Fruit fly (Drosophila melanogaster) whole organism, pupa: ENCODE data around the gene Ubx.

Source experiments
- CG12605 ChIP-seq: fragments of 200-800 bp; sonication (Bioruptor generic); IDR thresholded peaks from 2 replicates; pipeline ENCODE4 v1.3.6; 2022; ENCODE audit warnings: missing biosample characterization, missing genetic modification characterization
- CG13204 ChIP-seq: fragments of 200-800 bp; sonication (Bioruptor generic); optimal IDR thresholded peaks from 2 replicates; lab custom pipeline; 2018; ENCODE audit warnings: missing biosample characterization, mild to moderate bottlenecking, missing genetic modification characterization, moderate library complexity
- CG15710 ChIP-seq: fragments of 200-800 bp; sonication (Bioruptor generic); optimal IDR thresholded peaks from 2 replicates; lab custom pipeline; 2018; ENCODE audit warnings: missing biosample characterization, mild to moderate bottlenecking, missing genetic modification characterization, moderate library complexity
- CG32121 ChIP-seq: fragments of 200-800 bp; sonication (Bioruptor generic); IDR thresholded peaks from 2 replicates; pipeline ENCODE4 v1.3.6; 2022; ENCODE audit warnings: missing biosample characterization, missing genetic modification characterization
- CG34367 ChIP-seq: fragments of 200-800 bp; sonication (Bioruptor generic); optimal IDR thresholded peaks from 2 replicates; lab custom pipeline; 2018; ENCODE audit warnings: missing biosample characterization, mild to moderate bottlenecking, missing genetic modification characterization
- CG4496 ChIP-seq: fragments of 200-800 bp; sonication (Bioruptor generic); IDR thresholded peaks from 3 replicates; pipeline ENCODE4 v1.3.6; 2022; ENCODE audit warnings: missing biosample characterization, missing genetic modification characterization
- CG8159 ChIP-seq: fragments of 200-800 bp; sonication (Bioruptor generic); optimal IDR thresholded peaks from 3 replicates; lab custom pipeline; 2018; ENCODE audit warnings: missing biosample characterization, mild to moderate bottlenecking, missing genetic modification characterization, moderate library complexity
- CG8301 ChIP-seq: fragments of 200-800 bp; sonication (Bioruptor generic); optimal IDR thresholded peaks from 2 replicates; lab custom pipeline; 2018; ENCODE audit warnings: missing biosample characterization, mild to moderate bottlenecking, missing genetic modification characterization
- CG9948 ChIP-seq: fragments of 200-800 bp; sonication (Bioruptor generic); optimal IDR thresholded peaks from 2 replicates; lab custom pipeline; 2018; ENCODE audit warnings: missing biosample characterization, mild to moderate bottlenecking, missing genetic modification characterization, moderate library complexity
- EcR ChIP-seq: fragments of 200-800 bp; sonication (Bioruptor generic); optimal IDR thresholded peaks from 3 replicates; lab custom pipeline; 2019; ENCODE audit warnings: missing biosample characterization, missing genetic modification characterization, mild to moderate bottlenecking, moderate library complexity, missing genetic modification reagents
- Pif1A ChIP-seq: fragments of 200-800 bp; sonication (Bioruptor generic); optimal IDR thresholded peaks from 3 replicates; lab custom pipeline; 2016; ENCODE audit warnings: missing biosample characterization, missing genetic modification characterization
- fd96Ca ChIP-seq: fragments of 200-800 bp; sonication (Bioruptor generic); IDR thresholded peaks from 3 replicates; pipeline ENCODE4 v1.3.6; 2022; ENCODE audit warnings: missing biosample characterization, missing genetic modification characterization
- gl ChIP-seq: fragments of 200-800 bp; sonication (Bioruptor generic); optimal IDR thresholded peaks from 2 replicates; lab custom pipeline; 2018; ENCODE audit warnings: missing biosample characterization, mild to moderate bottlenecking, missing genetic modification characterization

- no peak for TF ChIP-seq CG32121 (GFP tag; lab: Robert Waterston, UW)
- TF ChIP-seq gl (tag; lab: Kevin White, UChicago), result no peak
- TF ChIP-seq CG8159 (tag; lab: Kevin White, UChicago), result no peak
- no peak for TF ChIP-seq CG12605
- no peak for TF ChIP-seq CG13204 (GFP tag; lab: Kevin White, UChicago)
- no peak for TF ChIP-seq CG34367 (tag; lab: Kevin White, UChicago)
- TF ChIP-seq CG4496 (GFP tag; lab: Robert Waterston, UW), result no peak
- no peak for TF ChIP-seq EcR
- TF ChIP-seq fd96Ca, result no peak
- TF ChIP-seq CG9948 (tag; lab: Kevin White, UChicago), result no peak
- no peak for TF ChIP-seq CG15710 (tag; lab: Kevin White, UChicago)
- TF ChIP-seq Pif1A, result no peak
- TF ChIP-seq CG8301, result no peak
These were observed 101.5 kb downstream of the Ubx start for dm6 chr3R:16632698-16633097.
